Worm (Caenorhabditis elegans): ENCODE results near the gene C23H3.2.

Gene C23H3.2

ce11 chrII:43640-44039 lies 17.5 kb upstream of the C23H3.2 start, which contains the start of gene nfyc-1 (continued):
- TF ChIP-seq nhr-42 (GFP tag; IDR thresholded peaks at IDR 0.05) (no peak), attf-4 (tag; optimal IDR thresholded peaks at IDR 0.05) (no peak), F37D6.2 (tag; optimal IDR thresholded peaks at IDR 0.05) (no peak), egl-43 (GFP tag; IDR thresholded peaks at IDR 0.05) (no peak), aly-2 (tag; optimal IDR thresholded peaks at IDR 0.05) (no peak), dmd-9 (GFP tag; IDR thresholded peaks at IDR 0.05) (no peak), mes-2 (tag; optimal IDR thresholded peaks at IDR 0.05; ENCODE audit: poor library complexity, severe bottlenecking) (peak; percentile 84), lim-7 (GFP tag; IDR thresholded peaks at IDR 0.05) (no peak), set-16 (GFP tag; IDR thresholded peaks at IDR 0.05) (no peak), lir-3 (tag; optimal IDR thresholded peaks at IDR 0.05) (no peak), nhr-111 (GFP tag; optimal IDR thresholded peaks at IDR 0.05) (no peak), Y75B8A.6 (GFP tag; IDR thresholded peaks at IDR 0.05) (no peak), ama-1 (optimal IDR thresholded peaks at IDR 0.05) (peak; percentile 22), vab-7 (GFP tag; IDR thresholded peaks at IDR 0.05) (no peak), saeg-2 (GFP tag; IDR thresholded peaks at IDR 0.05) (no peak), duxl-1 (tag; optimal IDR thresholded peaks at IDR 0.05; ENCODE audit: poor library complexity) (peak; percentile 7), arid-1 (GFP tag; conservative IDR thresholded peaks at IDR 0.05) (0 out of 2 replicates have a peak, but pooled peaks have one; percentile 34), pqm-1 (tag; optimal IDR thresholded peaks at IDR 0.05) (no peak), daf-16 (GFP tag; optimal IDR thresholded peaks at IDR 0.05) (no peak), daf-16 (tag; optimal IDR thresholded peaks at IDR 0.05) (peak; percentile 35), nhr-28 (tag; optimal IDR thresholded peaks at IDR 0.05) (peak; percentile 51), F44E2.7 (GFP tag; IDR thresholded peaks at IDR 0.05) (no peak), ZK337.2 (GFP tag; IDR thresholded peaks at IDR 0.05) (no peak), fkh-10 (GFP tag; optimal IDR thresholded peaks at IDR 0.05) (peak; percentile 20), hmg-1.1 (GFP tag; IDR thresholded peaks at IDR 0.05) (peak; percentile 52; the same call in 1 of the 2 replicates), mdt-29 (GFP tag; IDR thresholded peaks at IDR 0.05) (no peak), T26A8.4 (GFP tag; IDR thresholded peaks at IDR 0.05) (no peak), ceh-62 (tag; optimal IDR thresholded peaks at IDR 0.05) (no peak), snpc-1.2 (GFP tag; IDR thresholded peaks at IDR 0.05) (no peak), zip-11 (GFP tag; IDR thresholded peaks at IDR 0.05) (no peak), F10B5.3 (tag; optimal IDR thresholded peaks at IDR 0.05) (no peak), Y48G9A.11 (GFP tag; IDR thresholded peaks at IDR 0.05) (no peak), egl-27 (tag; optimal IDR thresholded peaks at IDR 0.05) (no peak), lsy-2 (tag; optimal IDR thresholded peaks at IDR 0.05) (peak in 1 of 2 experiments; percentile 83), nhr-41 (GFP tag; IDR thresholded peaks at IDR 0.05) (no peak), ztf-11 (tag; optimal IDR thresholded peaks at IDR 0.05) (no peak), lin-13 (GFP tag; optimal IDR thresholded peaks at IDR 0.05) (peak; percentile 63), nhr-77 (tag; optimal IDR thresholded peaks at IDR 0.05) (no peak), daf-12 (tag; optimal IDR thresholded peaks at IDR 0.05) (no peak), spr-3 (GFP tag; optimal IDR thresholded peaks at IDR 0.05) (no peak), pha-4 (GFP tag; IDR thresholded peaks at IDR 0.05) (no peak), pha-4 (tag; optimal IDR thresholded peaks at IDR 0.05) (no peak), ctbp-1 (GFP tag; IDR thresholded peaks at IDR 0.05) (no peak), R02D3.7 (tag; optimal IDR thresholded peaks at IDR 0.05) (no peak), mxl-3 (GFP tag; optimal IDR thresholded peaks at IDR 0.05) (no peak), ztf-7 (tag; optimal IDR thresholded peaks at IDR 0.05) (peak; percentile 0), madf-5 (GFP tag; IDR thresholded peaks at IDR 0.05) (no peak), aha-1 (tag) (no peak), T20F7.1 (GFP tag; optimal IDR thresholded peaks at IDR 0.05) (peak; percentile 63), mdl-1 (tag; optimal IDR thresholded peaks at IDR 0.05) (no peak), nhr-48 (tag; optimal IDR thresholded peaks at IDR 0.05) (no peak), sdz-12 (GFP tag; optimal IDR thresholded peaks at IDR 0.05) (no peak), unc-130 (GFP tag; optimal IDR thresholded peaks at IDR 0.05) (no peak)
